Worm (Caenorhabditis elegans) whole organism, L3 larva: ENCODE measurements around the gene trpp-3.

ENCODE experiments used
- ceh-16 ChIP-seq: sonication (generic microtip); optimal IDR thresholded peaks from 2 replicates; lab custom pipeline; 2017; ENCODE audit warnings: missing biosample characterization, missing genetic modification characterization
- ceh-9 ChIP-seq: sonication (generic microtip); optimal IDR thresholded peaks from 2 replicates; lab custom pipeline; 2018; ENCODE audit warnings: missing biosample characterization, missing genetic modification characterization
- daf-12 ChIP-seq: fragments of 150-350 bp; optimal IDR thresholded peaks from 2 replicates; lab custom pipeline; 2014; ENCODE audit warnings: missing biosample characterization, missing genetic modification reagents, missing genetic modification characterization
- elt-3 ChIP-seq, 3 experiments: fragments of 150-350 bp in 1 of 3; sonication (generic microtip) in 2 of 3; optimal IDR thresholded peaks; 2 replicates in 2 of 3; 4 replicates in 1 of 3; lab custom pipeline; 2014 to 2017; ENCODE audit warnings: missing biosample characterization in 3 of 3, missing genetic modification characterization in 3 of 3
- eor-1 ChIP-seq, 2 experiments: fragments of 150-350 bp; optimal IDR thresholded peaks; 2 replicates each; lab custom pipeline; 2014 to 2018; ENCODE audit warnings: missing biosample characterization in 2 of 2, missing genetic modification characterization in 2 of 2
- hmg-11 ChIP-seq: sonication (generic microtip); optimal IDR thresholded peaks from 2 replicates; lab custom pipeline; 2016; ENCODE audit warnings: missing genetic modification characterization, missing compliant biosample characterization
- jun-1 ChIP-seq: fragments of 150-350 bp; optimal IDR thresholded peaks from 2 replicates; lab custom pipeline; 2014; ENCODE audit warnings: missing biosample characterization, missing genetic modification reagents, missing genetic modification characterization
- lin-15B ChIP-seq: fragments of 150-350 bp; optimal IDR thresholded peaks from 2 replicates; lab custom pipeline; 2014; ENCODE audit warnings: missing biosample characterization, missing genetic modification characterization
- lsy-12 ChIP-seq: sonication (generic microtip); optimal IDR thresholded peaks from 2 replicates; lab custom pipeline; 2016; ENCODE audit warnings: mild to moderate bottlenecking, missing genetic modification characterization, missing compliant biosample characterization
- mdl-1 ChIP-seq: fragments of 150-350 bp; optimal IDR thresholded peaks from 2 replicates; lab custom pipeline; 2014; ENCODE audit warnings: missing biosample characterization, missing genetic modification characterization
- mml-1 ChIP-seq: fragments of 150-350 bp; sonication (generic microtip); optimal IDR thresholded peaks from 3 replicates; lab custom pipeline; 2014; ENCODE audit warnings: missing biosample characterization, missing genetic modification characterization
- nfya-1 ChIP-seq: sonication (generic microtip); optimal IDR thresholded peaks from 2 replicates; lab custom pipeline; 2017; ENCODE audit warnings: missing genetic modification characterization, mild to moderate bottlenecking, missing compliant biosample characterization, antibody characterized with exemption, moderate library complexity; ENCODE audit not compliant: insufficient read depth
- nhr-11 ChIP-seq: fragments of 150-350 bp; optimal IDR thresholded peaks from 2 replicates; lab custom pipeline; 2014; ENCODE audit warnings: missing biosample characterization, missing genetic modification characterization
- nhr-25 ChIP-seq: sonication (generic microtip); optimal IDR thresholded peaks from 2 replicates; lab custom pipeline; 2017; ENCODE audit warnings: missing biosample characterization, missing genetic modification characterization
- nhr-67 ChIP-seq: fragments of 150-350 bp; optimal IDR thresholded peaks from 2 replicates; lab custom pipeline; 2014; ENCODE audit warnings: missing biosample characterization, missing genetic modification characterization
- nhr-77 ChIP-seq: fragments of 150-350 bp; optimal IDR thresholded peaks from 2 replicates; lab custom pipeline; 2014; ENCODE audit warnings: missing biosample characterization, missing genetic modification characterization
- sea-2 ChIP-seq: fragments of 150-350 bp; sonication (generic microtip); optimal IDR thresholded peaks from 4 replicates; lab custom pipeline; 2014; ENCODE audit warnings: missing biosample characterization, missing genetic modification reagents, missing genetic modification characterization
- snpc-4 ChIP-seq: fragments of 150-350 bp; optimal IDR thresholded peaks from 2 replicates; lab custom pipeline; 2014; ENCODE audit warnings: missing biosample characterization, missing genetic modification characterization
- ztf-11 ChIP-seq: fragments of 150-350 bp; optimal IDR thresholded peaks from 2 replicates; lab custom pipeline; 2014; ENCODE audit warnings: missing biosample characterization, missing genetic modification characterization

trpp-3 gene

DNA sequence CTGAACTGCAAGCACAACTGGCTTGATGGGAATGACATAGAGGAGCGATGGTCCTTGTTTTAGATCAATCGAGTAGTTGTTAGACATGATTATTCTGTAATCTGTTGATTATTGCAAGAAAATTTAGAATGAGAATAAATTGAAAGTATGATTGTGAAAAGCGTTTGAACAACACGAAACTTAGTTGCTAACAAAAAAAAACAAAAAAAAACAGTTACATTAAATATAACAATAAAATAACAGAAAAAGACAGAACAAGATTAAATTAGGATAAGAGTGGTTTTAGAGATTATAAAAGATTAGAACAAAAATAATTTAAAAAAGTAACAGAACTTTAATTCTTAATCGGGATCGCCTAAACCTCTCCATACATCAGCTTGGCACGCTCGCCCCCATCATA lies 37.9 kb downstream of the trpp-3 start, which contains the start of gene C48B4.9:
C48B4.9 (minus strand) TSS at position 101 of the 400 bp plus-strand sequence.
- TF ChIP-seq nhr-67 (tag; lab: Kevin White, UChicago) (no peak), elt-3 (tag; optimal IDR thresholded peaks at IDR 0.05; lab: Kevin White, UChicago) (no peak), nhr-77 (tag; lab: Kevin White, UChicago) (no peak), ceh-9 (tag; lab: Kevin White, UChicago) (no peak), ztf-11 (no peak), nhr-25 (tag; lab: Kevin White, UChicago) (no peak), mml-1 (tag; lab: Kevin White, UChicago) (no peak), eor-1 (tag; optimal IDR thresholded peaks at IDR 0.05; lab: Kevin White, UChicago) (no peak), daf-12 (tag; lab: Kevin White, UChicago) (no peak)

ce11 chrIII:9564410-9564809 lies 39.1 kb downstream of the trpp-3 start, which contains the start of gene C48B4.10:
C48B4.10 (minus strand) TSS chrIII:9564510.
- TF ChIP-seq nhr-77 (tag; lab: Kevin White, UChicago) (no peak), nhr-11 (tag; lab: Kevin White, UChicago) (no peak), jun-1 (tag; lab: Kevin White, UChicago) (no peak), lin-15B (tag; lab: Kevin White, UChicago) (no peak)

DNA sequence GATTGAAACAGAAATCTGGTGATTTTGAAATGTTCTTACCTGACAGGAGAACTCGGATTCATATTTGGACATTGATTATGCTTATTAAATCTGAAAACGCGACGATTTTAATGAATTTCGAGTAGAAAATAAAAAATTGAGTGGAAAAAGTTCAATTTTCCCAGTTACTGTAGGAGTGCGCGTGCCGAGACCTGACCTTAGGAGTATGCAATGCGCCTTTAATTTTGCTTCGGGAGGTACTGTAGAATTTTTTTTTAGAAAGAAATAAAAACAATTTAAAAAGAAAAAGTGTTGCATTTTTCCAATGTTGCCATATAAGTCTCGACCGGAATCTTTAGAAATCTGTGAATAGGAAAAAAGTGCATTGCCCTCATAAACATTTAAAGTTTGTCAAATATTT lies 40.6 kb downstream of the trpp-3 start, which contains the start of gene C48B4.11:
C48B4.11 (minus strand) TSS at position 143 of the 400 bp plus-strand sequence.
- TF ChIP-seq jun-1 (tag; lab: Kevin White, UChicago) (no peak), sea-2 (GFP tag; lab: Kevin White, UChicago) (no peak), mdl-1 (tag; lab: Kevin White, UChicago) (no peak), nhr-77 (tag; lab: Kevin White, UChicago) (no peak), ceh-16 (tag; lab: Kevin White, UChicago) (no peak)
- TF ChIP-seq, all 47 proteins: peak for 0

DNA sequence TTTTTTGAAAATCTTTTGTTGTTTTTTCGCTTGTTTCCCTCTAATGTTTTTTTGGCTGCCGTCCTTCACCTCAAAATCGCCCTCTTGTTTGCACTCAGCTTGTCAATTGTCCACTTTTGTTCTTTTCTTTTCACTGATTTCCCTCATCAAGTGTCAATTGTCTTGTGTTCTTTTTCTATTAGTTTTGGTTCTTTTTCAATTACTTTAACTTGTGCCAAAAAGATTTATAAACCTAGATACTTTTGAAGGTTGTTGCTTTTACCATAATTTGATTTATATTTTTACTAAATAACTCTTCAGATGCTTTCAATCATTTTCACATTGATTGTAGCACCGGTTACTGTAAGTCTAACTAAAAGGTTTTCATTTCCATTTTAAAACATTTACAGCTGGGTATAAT lies 43.1 kb downstream of the trpp-3 start, which contains the start of gene C48B4.13:
C48B4.13 (plus strand) TSS at position 301 of the 400 bp plus-strand sequence.
- no peak for TF ChIP-seq snpc-4

- peak; percentile 45 for TF ChIP-seq lin-15B (tag; lab: Kevin White, UChicago)
- no peak for TF ChIP-seq hmg-11
- TF ChIP-seq nfya-1 (tag; lab: Kevin White, UChicago): peak; percentile 100
- TF ChIP-seq lsy-12: no peak
These were observed 45.5 kb downstream of the trpp-3 start for ce11 chrIII:9570869-9571268.
